Worm (Caenorhabditis elegans) whole organism, late embryonic: ENCODE results near the gene M02F4.1.

Source experiments
- C38D4.7 ChIP-seq: fragments of 200-800 bp; sonication (Bioruptor generic); optimal IDR thresholded peaks from 2 replicates; lab custom pipeline; 2018; ENCODE audit warnings: mild to moderate bottlenecking, missing genetic modification characterization, moderate library complexity, missing compliant biosample characterization
- K02D7.2 ChIP-seq: sonication (generic microtip); optimal IDR thresholded peaks from 2 replicates; lab custom pipeline; 2017; ENCODE audit warnings: mild to moderate bottlenecking, missing genetic modification characterization, missing compliant biosample characterization
- T23F11.4 ChIP-seq: fragments of 200-800 bp; sonication (Bioruptor generic); optimal IDR thresholded peaks from 2 replicates; lab custom pipeline; 2018; ENCODE audit warnings: mild to moderate bottlenecking, missing genetic modification characterization, missing compliant biosample characterization
- Y22D7AL.16 ChIP-seq: sonication (generic microtip); optimal IDR thresholded peaks from 2 replicates; lab custom pipeline; 2016; ENCODE audit warnings: missing genetic modification characterization, missing compliant biosample characterization
- ama-1 ChIP-seq: fragments of 150-350 bp; optimal IDR thresholded peaks from 2 replicates; lab custom pipeline; 2014
- ceh-14 ChIP-seq: sonication (generic microtip); optimal IDR thresholded peaks from 2 replicates; lab custom pipeline; 2016; ENCODE audit warnings: missing genotype, missing genetic modification characterization, missing compliant biosample characterization
- ceh-18 ChIP-seq: sonication (generic microtip); optimal IDR thresholded peaks from 2 replicates; lab custom pipeline; 2016; ENCODE audit warnings: missing genetic modification characterization, missing compliant biosample characterization
- ceh-19 ChIP-seq: fragments of 200-800 bp; sonication (Bioruptor generic); optimal IDR thresholded peaks from 2 replicates; lab custom pipeline; 2018; ENCODE audit warnings: mild to moderate bottlenecking, missing genetic modification characterization, missing compliant biosample characterization
- ceh-22 ChIP-seq: sonication (generic microtip); optimal IDR thresholded peaks from 2 replicates; lab custom pipeline; 2017; ENCODE audit warnings: missing biosample characterization, missing genetic modification characterization
- ceh-30 ChIP-seq: fragments of 150-350 bp; optimal IDR thresholded peaks from 2 replicates; lab custom pipeline; 2014; ENCODE audit warnings: missing biosample characterization, missing genetic modification characterization
- ceh-34 ChIP-seq: sonication (generic microtip); optimal IDR thresholded peaks from 2 replicates; lab custom pipeline; 2016; ENCODE audit warnings: mild to moderate bottlenecking, missing genetic modification characterization, missing compliant biosample characterization
- ceh-48 ChIP-seq: sonication (generic microtip); optimal IDR thresholded peaks from 2 replicates; lab custom pipeline; 2016; ENCODE audit warnings: missing genetic modification characterization, inconsistent platforms, missing compliant biosample characterization
- ceh-6 ChIP-seq: fragments of 200-800 bp; sonication (Bioruptor generic); optimal IDR thresholded peaks from 2 replicates; lab custom pipeline; 2018; ENCODE audit warnings: mild to moderate bottlenecking, missing genetic modification characterization, missing compliant biosample characterization
- che-1 ChIP-seq: sonication (generic microtip); optimal IDR thresholded peaks from 2 replicates; lab custom pipeline; 2016; ENCODE audit warnings: mild to moderate bottlenecking, missing genetic modification characterization, missing compliant biosample characterization
- dmd-4 ChIP-seq: sonication (generic microtip); optimal IDR thresholded peaks from 2 replicates; lab custom pipeline; 2016; ENCODE audit warnings: borderline replicate concordance, missing genetic modification characterization, missing compliant biosample characterization
- elt-4 ChIP-seq: sonication (generic microtip); optimal IDR thresholded peaks from 2 replicates; lab custom pipeline; 2016; ENCODE audit warnings: missing genetic modification characterization, missing compliant biosample characterization
- ets-4 ChIP-seq: sonication (generic microtip); optimal IDR thresholded peaks from 2 replicates; lab custom pipeline; 2016; ENCODE audit warnings: missing genetic modification characterization, missing compliant biosample characterization
- fax-1 ChIP-seq: sonication (generic microtip); optimal IDR thresholded peaks from 2 replicates; lab custom pipeline; 2016; ENCODE audit warnings: missing genotype, missing genetic modification characterization, missing compliant biosample characterization
- fkh-10 ChIP-seq: fragments of 150-350 bp; optimal IDR thresholded peaks from 2 replicates; lab custom pipeline; 2014; ENCODE audit warnings: missing biosample characterization, missing genetic modification reagents, missing genetic modification characterization
- hlh-13 ChIP-seq: fragments of 200-800 bp; sonication (Bioruptor generic); optimal IDR thresholded peaks from 2 replicates; lab custom pipeline; 2018; ENCODE audit warnings: mild to moderate bottlenecking, missing genetic modification characterization, missing compliant biosample characterization
- hlh-15 ChIP-seq: sonication (generic microtip); optimal IDR thresholded peaks from 2 replicates; lab custom pipeline; 2016; ENCODE audit warnings: missing genetic modification characterization, missing compliant biosample characterization
- hlh-30 ChIP-seq: sonication (generic microtip); optimal IDR thresholded peaks from 2 replicates; lab custom pipeline; 2017; ENCODE audit warnings: antibody characterized with exemption, missing genetic modification characterization, missing compliant biosample characterization; ENCODE audit not compliant: insufficient read depth
- hlh-6 ChIP-seq: sonication (generic microtip); optimal IDR thresholded peaks from 2 replicates; lab custom pipeline; 2016; ENCODE audit warnings: missing genotype, missing genetic modification characterization, missing compliant biosample characterization
- hlh-8 ChIP-seq: sonication (generic microtip); optimal IDR thresholded peaks from 2 replicates; lab custom pipeline; 2016; ENCODE audit warnings: missing genotype, missing genetic modification characterization, missing compliant biosample characterization
- lim-6 ChIP-seq: sonication (generic microtip); optimal IDR thresholded peaks from 2 replicates; lab custom pipeline; 2016; ENCODE audit warnings: missing genetic modification characterization, missing compliant biosample characterization
- mec-3 ChIP-seq: sonication (generic microtip); optimal IDR thresholded peaks from 2 replicates; lab custom pipeline; 2016; ENCODE audit warnings: borderline replicate concordance, missing genetic modification characterization, missing compliant biosample characterization
- nfya-1 ChIP-seq: sonication (generic microtip); optimal IDR thresholded peaks from 2 replicates; lab custom pipeline; 2017; ENCODE audit warnings: missing genetic modification characterization, mild to moderate bottlenecking, missing compliant biosample characterization, antibody characterized with exemption, moderate library complexity
- npax-4 ChIP-seq: sonication (generic microtip); optimal IDR thresholded peaks from 2 replicates; lab custom pipeline; 2016; ENCODE audit warnings: missing genetic modification characterization, missing compliant biosample characterization
- odd-2 ChIP-seq: sonication (generic microtip); optimal IDR thresholded peaks from 2 replicates; lab custom pipeline; 2017; ENCODE audit warnings: antibody characterized with exemption, mild to moderate bottlenecking, missing genetic modification characterization, missing compliant biosample characterization
- pag-3 ChIP-seq: sonication (generic microtip); optimal IDR thresholded peaks from 2 replicates; lab custom pipeline; 2016; ENCODE audit warnings: missing compliant biosample characterization, missing genetic modification characterization, borderline replicate concordance
- pat-9 ChIP-seq: fragments of 200-800 bp; sonication (Bioruptor generic); optimal IDR thresholded peaks from 2 replicates; lab custom pipeline; 2018; ENCODE audit warnings: mild to moderate bottlenecking, missing genetic modification characterization, moderate library complexity, missing compliant biosample characterization
- pha-2 ChIP-seq: sonication (generic microtip); optimal IDR thresholded peaks from 2 replicates; lab custom pipeline; 2017; ENCODE audit warnings: mild to moderate bottlenecking, missing genetic modification characterization, missing compliant biosample characterization
- pqm-1 ChIP-seq: sonication (generic microtip); optimal IDR thresholded peaks from 2 replicates; lab custom pipeline; 2016; ENCODE audit warnings: missing genetic modification characterization, missing compliant biosample characterization
- ref-2 ChIP-seq: sonication (generic microtip); optimal IDR thresholded peaks from 2 replicates; lab custom pipeline; 2016; ENCODE audit warnings: missing genetic modification characterization, missing compliant biosample characterization
- sox-2 ChIP-seq: fragments of 200-800 bp; sonication (Bioruptor generic); IDR thresholded peaks from 2 replicates; pipeline ENCODE4 v1.3.6; 2022; ENCODE audit warnings: missing genetic modification reagents, missing genetic modification characterization, missing compliant biosample characterization
- tbx-2 ChIP-seq: sonication (generic microtip); optimal IDR thresholded peaks from 2 replicates; lab custom pipeline; 2016; ENCODE audit warnings: missing genetic modification characterization, missing compliant biosample characterization
- tbx-7 ChIP-seq: sonication (generic microtip); optimal IDR thresholded peaks from 2 replicates; lab custom pipeline; 2016; ENCODE audit warnings: missing genotype, missing genetic modification characterization, missing compliant biosample characterization
- ttx-3 ChIP-seq: sonication (generic microtip); optimal IDR thresholded peaks from 2 replicates; lab custom pipeline; 2016; ENCODE audit warnings: missing genetic modification reagents, missing genetic modification characterization, missing compliant biosample characterization
- unc-55 ChIP-seq: sonication (generic microtip); optimal IDR thresholded peaks from 2 replicates; lab custom pipeline; 2017; ENCODE audit warnings: missing biosample characterization, missing genetic modification reagents, missing genetic modification characterization
- unc-86 ChIP-seq: sonication (generic microtip); optimal IDR thresholded peaks from 2 replicates; lab custom pipeline; 2016; ENCODE audit warnings: missing genetic modification characterization, missing compliant biosample characterization
- zip-5 ChIP-seq: sonication (generic microtip); optimal IDR thresholded peaks from 2 replicates; lab custom pipeline; 2016; ENCODE audit warnings: missing genetic modification characterization, missing compliant biosample characterization
- ztf-16 ChIP-seq: sonication (generic microtip); optimal IDR thresholded peaks from 2 replicates; lab custom pipeline; 2017; ENCODE audit warnings: missing genetic modification characterization, missing compliant biosample characterization

M02F4.1 gene

DNA sequence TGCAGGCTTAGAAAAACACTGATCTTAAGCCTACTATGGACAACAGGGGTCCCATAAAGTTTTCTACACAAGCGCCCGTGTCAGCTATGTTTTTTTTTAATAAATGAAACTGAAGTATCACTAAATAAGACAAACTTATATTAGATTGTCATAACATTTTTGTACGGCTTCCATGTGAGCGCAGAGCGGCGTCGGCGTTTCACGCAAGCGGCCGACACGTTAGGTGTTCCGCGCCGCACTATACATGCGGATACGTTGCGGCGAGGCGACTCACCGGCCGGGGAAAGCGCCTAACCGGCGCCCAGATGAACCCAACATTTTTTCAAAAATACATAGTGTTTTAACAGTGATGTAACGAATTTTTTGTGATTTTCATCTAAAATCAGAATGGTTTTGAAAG, 28.7 kb upstream of the M02F4.1 start:
- no peak for TF ChIP-seq ceh-14 (tag; lab: Kevin White, UChicago)
- no peak for TF ChIP-seq odd-2 (tag; lab: Kevin White, UChicago)
- no peak for TF ChIP-seq dmd-4 (tag; lab: Kevin White, UChicago)
- no peak for TF ChIP-seq lim-6 (tag; lab: Kevin White, UChicago)
- no peak for TF ChIP-seq hlh-6 (tag; lab: Kevin White, UChicago)
- TF ChIP-seq fkh-10 (GFP tag; lab: Kevin White, UChicago): no peak
- no peak for TF ChIP-seq pag-3 (tag; lab: Kevin White, UChicago)

- TF ChIP-seq ceh-18 (no peak), nfya-1 (tag; lab: Kevin White, UChicago) (no peak), ceh-22 (tag; lab: Kevin White, UChicago) (no peak), Y22D7AL.16 (tag; lab: Kevin White, UChicago) (no peak), unc-86 (tag; lab: Kevin White, UChicago) (no peak), K02D7.2 (no peak), zip-5 (tag; lab: Kevin White, UChicago) (no peak), tbx-7 (no peak), ceh-48 (tag; lab: Kevin White, UChicago) (no peak)
Measured at ce11 chrX:3056098-3056497, 27.2 kb upstream of the M02F4.1 start.

ce11 chrX:3054802-3055201, 25.9 kb upstream of the M02F4.1 start, which contains the start of gene twk-26:
Gene twk-26 (minus strand): TSS chrX:3054824.
- TF ChIP-seq ceh-18: no peak
- no peak for TF ChIP-seq che-1 (tag; lab: Kevin White, UChicago)
- no peak for TF ChIP-seq hlh-15 (tag; lab: Kevin White, UChicago)
- no peak for TF ChIP-seq T23F11.4
- no peak for TF ChIP-seq nfya-1 (tag; lab: Kevin White, UChicago)
- TF ChIP-seq hlh-13 (GFP tag; lab: Kevin White, UChicago): no peak
- TF ChIP-seq ref-2: no peak
- no peak for TF ChIP-seq ets-4 (tag; lab: Kevin White, UChicago)
- TF ChIP-seq ceh-48 (tag; lab: Kevin White, UChicago): no peak
- no peak for TF ChIP-seq unc-55 (GFP tag; lab: Kevin White, UChicago)
- TF ChIP-seq pqm-1 (tag; lab: Kevin White, UChicago): no peak
- no peak for TF ChIP-seq ceh-6
- TF ChIP-seq lim-6 (tag; lab: Kevin White, UChicago): no peak
- no peak for TF ChIP-seq ttx-3 (tag; lab: Kevin White, UChicago)
- no peak for TF ChIP-seq ceh-19 (GFP tag; lab: Kevin White, UChicago)
- TF ChIP-seq ceh-22 (tag; lab: Kevin White, UChicago): no peak
- TF ChIP-seq tbx-2 (tag; lab: Kevin White, UChicago): no peak

ce11 chrX:3054394-3054793, 25.5 kb upstream of the M02F4.1 start:
- no peak for TF ChIP-seq pat-9
- TF ChIP-seq elt-4 (tag; lab: Kevin White, UChicago): no peak
- TF ChIP-seq dmd-4 (tag; lab: Kevin White, UChicago): no peak
- no peak for TF ChIP-seq sox-2
- no peak for TF ChIP-seq npax-4
- TF ChIP-seq ref-2: no peak
- no peak for TF ChIP-seq zip-5 (tag; lab: Kevin White, UChicago)
- no peak for TF ChIP-seq ztf-16 (tag; lab: Kevin White, UChicago)
- TF ChIP-seq ama-1 (lab: Kevin White, UChicago): no peak
- no peak for TF ChIP-seq pha-2 (tag; lab: Kevin White, UChicago)
- no peak for TF ChIP-seq pag-3 (tag; lab: Kevin White, UChicago)
- TF ChIP-seq hlh-8 (tag; lab: Kevin White, UChicago): no peak
- no peak for TF ChIP-seq C38D4.7 (GFP tag; lab: Kevin White, UChicago)
- no peak for TF ChIP-seq fax-1 (tag; lab: Kevin White, UChicago)
- TF ChIP-seq mec-3 (tag; lab: Kevin White, UChicago): no peak
- TF ChIP-seq ceh-34 (tag; lab: Kevin White, UChicago): no peak
- TF ChIP-seq hlh-30 (tag; lab: Kevin White, UChicago): no peak
- no peak for TF ChIP-seq ceh-30 (tag; lab: Kevin White, UChicago)
- TF ChIP-seq, all 69 proteins: peak for 0
